Fruit fly (Drosophila melanogaster): ENCODE results near the gene GatA.

GatA gene

dm6 chr3R:19062549-19062948 is 33.9 kb upstream of the GatA start:
- TF ChIP-seq Dll (optimal IDR thresholded peaks at IDR 0.05) (no peak), usp (GFP tag; optimal IDR thresholded peaks at IDR 0.05) (no peak), CG8478 (optimal IDR thresholded peaks at IDR 0.05) (no peak), EcR (GFP tag; optimal IDR thresholded peaks at IDR 0.05) (no peak), psq (optimal IDR thresholded peaks at IDR 0.05) (no peak), pan (optimal IDR thresholded peaks at IDR 0.05) (no peak)

DNA sequence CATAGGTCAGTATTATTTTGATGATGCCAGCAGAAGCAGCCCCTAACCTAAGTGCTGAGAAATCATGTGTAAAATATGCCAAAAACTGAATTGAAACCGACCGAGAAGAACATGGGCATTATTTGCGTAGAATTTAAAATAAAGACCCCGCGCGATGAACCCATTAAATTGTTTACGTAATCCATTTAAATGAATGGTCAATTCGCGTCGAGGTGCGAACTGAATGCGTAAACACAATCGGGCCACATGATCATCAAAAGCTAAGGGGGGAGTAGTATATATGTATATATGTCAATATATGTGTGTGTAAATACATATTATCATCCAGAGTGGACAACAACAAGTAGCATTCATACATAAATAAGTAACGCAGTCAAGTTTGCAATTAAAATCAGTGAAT is 31.5 kb upstream of the GatA start:
- TF ChIP-seq pan (optimal IDR thresholded peaks at IDR 0.05) (no peak), usp (GFP tag; optimal IDR thresholded peaks at IDR 0.05) (no peak), CG8478 (optimal IDR thresholded peaks at IDR 0.05) (no peak), psq (optimal IDR thresholded peaks at IDR 0.05) (no peak), EcR (GFP tag; optimal IDR thresholded peaks at IDR 0.05) (no peak), Dll (optimal IDR thresholded peaks at IDR 0.05) (no peak)

DNA sequence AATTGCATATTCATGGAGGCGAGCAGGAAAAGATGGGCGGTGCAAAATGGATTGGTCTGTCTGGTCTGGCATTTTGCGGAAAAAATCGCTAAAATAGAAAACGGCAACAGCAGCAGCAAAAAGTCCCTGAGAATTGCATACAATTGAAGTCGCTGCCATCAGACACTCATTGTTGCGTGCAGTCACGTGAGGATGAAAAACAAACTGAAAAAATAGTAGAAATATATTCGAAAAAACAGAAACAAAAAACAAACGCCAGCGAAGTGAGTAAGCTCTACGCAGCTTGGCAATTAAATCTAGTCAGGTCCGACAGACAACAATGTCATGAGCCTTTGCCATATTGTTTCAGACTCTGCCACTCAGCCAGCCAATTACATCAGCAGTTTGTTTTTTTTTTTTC is 30.6 kb upstream of the GatA start:
- TF ChIP-seq pan (optimal IDR thresholded peaks at IDR 0.05): no peak
- no peak for TF ChIP-seq Dll (optimal IDR thresholded peaks at IDR 0.05)
- TF ChIP-seq usp (GFP tag; optimal IDR thresholded peaks at IDR 0.05): no peak
- TF ChIP-seq psq (optimal IDR thresholded peaks at IDR 0.05): no peak
- TF ChIP-seq CG8478 (optimal IDR thresholded peaks at IDR 0.05): no peak
- TF ChIP-seq EcR (GFP tag; optimal IDR thresholded peaks at IDR 0.05): no peak

dm6 chr3R:19058384-19058783 is 29.7 kb upstream of the GatA start:
- no peak for TF ChIP-seq psq (optimal IDR thresholded peaks at IDR 0.05)
- TF ChIP-seq usp (GFP tag; optimal IDR thresholded peaks at IDR 0.05): no peak
- no peak for TF ChIP-seq CG8478 (optimal IDR thresholded peaks at IDR 0.05)
- TF ChIP-seq EcR (GFP tag; optimal IDR thresholded peaks at IDR 0.05): no peak
- TF ChIP-seq Dll (optimal IDR thresholded peaks at IDR 0.05): no peak
- no peak for TF ChIP-seq pan (optimal IDR thresholded peaks at IDR 0.05)

dm6 chr3R:19056884-19057283 is 28.2 kb upstream of the GatA start:
- TF ChIP-seq usp (GFP tag; optimal IDR thresholded peaks at IDR 0.05) (no peak), EcR (GFP tag; optimal IDR thresholded peaks at IDR 0.05) (no peak), pan (optimal IDR thresholded peaks at IDR 0.05) (no peak), CG8478 (optimal IDR thresholded peaks at IDR 0.05) (no peak)

DNA sequence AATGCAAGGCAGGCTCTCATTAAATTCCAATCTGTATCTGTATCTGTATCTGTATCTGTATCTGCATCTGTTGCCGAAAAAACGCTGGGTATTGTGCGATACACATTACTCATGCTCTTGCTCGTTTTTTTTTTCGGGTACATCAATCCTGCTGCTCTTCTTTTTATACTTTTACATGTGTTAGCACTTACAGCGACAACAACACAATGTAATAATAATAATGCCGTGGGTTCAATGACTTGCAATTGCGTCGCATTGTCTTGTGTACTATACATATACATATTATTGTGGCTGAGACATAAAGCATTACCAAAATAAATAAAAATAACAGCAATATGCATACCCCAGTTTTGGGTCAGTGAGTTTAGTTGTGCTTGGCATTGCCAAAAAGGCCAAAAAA is 26.2 kb upstream of the GatA start:
- TF ChIP-seq usp (GFP tag; optimal IDR thresholded peaks at IDR 0.05): no peak
- TF ChIP-seq EcR (GFP tag; optimal IDR thresholded peaks at IDR 0.05): no peak
- no peak for TF ChIP-seq pan (optimal IDR thresholded peaks at IDR 0.05)
- no peak for TF ChIP-seq CG8478 (optimal IDR thresholded peaks at IDR 0.05)
- TF ChIP-seq Dll (optimal IDR thresholded peaks at IDR 0.05): no peak
- TF ChIP-seq psq (optimal IDR thresholded peaks at IDR 0.05): no peak

dm6 chr3R:19052475-19052874 is 23.8 kb upstream of the GatA start:
- TF ChIP-seq pan (optimal IDR thresholded peaks at IDR 0.05): no peak
- TF ChIP-seq Dll (optimal IDR thresholded peaks at IDR 0.05): no peak
- no peak for TF ChIP-seq usp (GFP tag; optimal IDR thresholded peaks at IDR 0.05)
- TF ChIP-seq psq (optimal IDR thresholded peaks at IDR 0.05): no peak
- no peak for TF ChIP-seq CG8478 (optimal IDR thresholded peaks at IDR 0.05)

DNA sequence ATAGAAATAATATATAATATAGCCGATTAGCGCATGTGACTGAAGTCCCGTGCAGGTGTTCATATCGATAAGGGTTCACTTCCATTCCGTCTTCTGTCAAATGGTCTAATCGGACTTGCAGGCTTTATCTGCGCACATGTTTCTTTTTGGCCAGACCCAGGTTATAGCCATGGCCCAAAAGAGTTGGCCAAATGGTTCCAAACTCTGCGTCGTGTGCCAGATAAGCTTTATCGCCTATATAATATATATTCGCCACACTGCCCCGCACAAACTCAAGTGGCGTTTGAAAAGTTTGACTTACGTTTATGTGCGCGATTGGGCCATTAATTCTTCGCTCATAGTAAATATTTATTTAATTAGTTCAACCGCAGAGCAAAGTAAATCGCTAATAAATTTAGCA is 22.6 kb upstream of the GatA start:
- TF ChIP-seq psq (optimal IDR thresholded peaks at IDR 0.05) (no peak), EcR (GFP tag; optimal IDR thresholded peaks at IDR 0.05) (no peak), Dll (optimal IDR thresholded peaks at IDR 0.05) (no peak), pan (optimal IDR thresholded peaks at IDR 0.05) (no peak), CG8478 (optimal IDR thresholded peaks at IDR 0.05) (no peak), usp (GFP tag; optimal IDR thresholded peaks at IDR 0.05) (no peak)

- no peak for TF ChIP-seq CG8478 (optimal IDR thresholded peaks at IDR 0.05)
- no peak for TF ChIP-seq EcR (GFP tag; optimal IDR thresholded peaks at IDR 0.05)
- no peak for TF ChIP-seq psq (optimal IDR thresholded peaks at IDR 0.05)
- no peak for TF ChIP-seq usp (GFP tag; optimal IDR thresholded peaks at IDR 0.05)
- no peak for TF ChIP-seq pan (optimal IDR thresholded peaks at IDR 0.05)
- no peak for TF ChIP-seq Dll (optimal IDR thresholded peaks at IDR 0.05)
These were observed 16.0 kb upstream of the GatA start for dm6 chr3R:19044638-19045037.

DNA sequence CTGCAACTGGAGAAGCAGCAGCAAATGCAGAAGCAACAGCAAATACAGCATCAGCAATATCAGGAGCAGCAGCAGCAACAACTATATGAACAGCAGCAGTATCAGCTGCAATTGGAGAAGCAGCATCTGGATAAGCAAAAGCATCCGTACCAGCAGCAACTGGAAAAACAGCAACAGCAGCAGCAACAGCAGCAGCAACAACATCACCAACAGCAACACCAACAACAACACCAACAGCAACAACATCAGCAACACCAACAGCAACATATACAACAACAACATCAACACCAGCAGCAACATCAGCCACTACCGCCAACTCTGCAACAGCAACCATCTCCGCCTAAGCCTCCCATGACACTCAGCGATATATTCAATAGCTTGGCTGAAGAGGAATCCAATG is 12.0 kb upstream of the GatA start:
- TF ChIP-seq EcR (GFP tag; optimal IDR thresholded peaks at IDR 0.05) (no peak), CG8478 (optimal IDR thresholded peaks at IDR 0.05) (no peak), psq (optimal IDR thresholded peaks at IDR 0.05) (no peak), Dll (optimal IDR thresholded peaks at IDR 0.05) (no peak), pan (optimal IDR thresholded peaks at IDR 0.05) (no peak), usp (GFP tag; optimal IDR thresholded peaks at IDR 0.05) (no peak)

DNA sequence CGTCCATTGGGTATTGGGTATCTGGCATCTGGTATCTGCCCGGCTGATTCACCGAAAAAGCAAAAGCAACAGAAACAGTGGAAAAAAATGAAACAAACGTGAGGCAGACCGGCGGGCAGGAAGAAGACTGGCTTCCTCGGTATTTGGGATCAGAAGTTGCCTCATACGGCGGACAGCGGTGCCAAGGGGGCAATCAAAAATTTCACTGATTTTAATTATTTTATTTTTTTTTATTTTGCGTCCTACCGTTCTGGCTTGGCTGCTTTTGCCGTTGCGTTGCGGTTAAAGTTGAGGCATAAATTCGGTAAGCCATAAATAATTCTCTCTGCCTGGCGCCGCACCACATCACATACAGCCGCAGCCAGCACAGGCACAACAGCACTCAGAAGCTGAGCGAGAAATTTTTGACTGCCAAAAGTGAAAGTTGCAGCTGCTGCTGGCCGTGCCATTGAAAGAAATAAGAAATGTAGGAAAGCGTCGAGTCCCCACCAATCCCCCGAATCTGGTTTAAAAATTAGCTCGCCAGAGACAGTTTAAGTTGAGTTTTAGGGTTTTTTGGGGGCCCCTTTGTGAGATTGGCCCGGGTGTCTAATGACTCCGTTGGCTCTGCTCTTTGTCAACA is 8.0 kb upstream of the GatA start:
- TF ChIP-seq EcR (GFP tag; optimal IDR thresholded peaks at IDR 0.05): no peak
- TF ChIP-seq Dll (optimal IDR thresholded peaks at IDR 0.05): peak; percentile 23

dm6 chr3R:19033238-19033637 is 4.6 kb upstream of the GatA start, which contains the start of gene CG6026:
Gene CG6026, plus strand, starts transcription at chr3R:19033538.
- no peak for TF ChIP-seq CG8478 (optimal IDR thresholded peaks at IDR 0.05)
- TF ChIP-seq Dll (optimal IDR thresholded peaks at IDR 0.05): no peak
- no peak for TF ChIP-seq EcR (GFP tag; optimal IDR thresholded peaks at IDR 0.05)
- TF ChIP-seq usp (GFP tag; optimal IDR thresholded peaks at IDR 0.05): no peak
- TF ChIP-seq pan (optimal IDR thresholded peaks at IDR 0.05): no peak
- no peak for TF ChIP-seq psq (optimal IDR thresholded peaks at IDR 0.05)

dm6 chr3R:19031210-19031609 is 2.6 kb upstream of the GatA start, which contains the start of the genes Prp18 and CG6013:
Gene Prp18, minus strand, starts transcription at chr3R:19031271.
Gene CG6013, plus strand, starts transcription at chr3R:19031503.
- TF ChIP-seq CG8478 (optimal IDR thresholded peaks at IDR 0.05) (no peak), usp (GFP tag; optimal IDR thresholded peaks at IDR 0.05) (no peak), psq (optimal IDR thresholded peaks at IDR 0.05) (no peak), EcR (GFP tag; optimal IDR thresholded peaks at IDR 0.05) (no peak), pan (optimal IDR thresholded peaks at IDR 0.05) (no peak), Dll (optimal IDR thresholded peaks at IDR 0.05) (no peak)
